Worm (Caenorhabditis elegans): ENCODE measurements around the gene srx-86.
A peak's percentile ranks its signal among the peaks of the same experiment; 100 is the strongest.

- TF ChIP-seq dpl-1 (GFP tag; optimal IDR thresholded peaks at IDR 0.05) (peak in 2 of 3 experiments; percentile 8 to 45), lin-39 (tag; optimal IDR thresholded peaks at IDR 0.05) (peak; percentile 59), lir-3 (tag; optimal IDR thresholded peaks at IDR 0.05; ENCODE audit: poor library complexity) (peak; percentile 74), nhr-77 (tag; optimal IDR thresholded peaks at IDR 0.05) (no peak), aly-2 (tag; optimal IDR thresholded peaks at IDR 0.05) (no peak), zag-1 (tag; optimal IDR thresholded peaks at IDR 0.05) (no peak), unc-62 (GFP tag; optimal IDR thresholded peaks at IDR 0.05) (no peak)
Observed at ce11 chrV:11572803-11573490, 10.2 kb downstream of the srx-86 start, which contains the start of the genes H12C20.7 and nhr-68.

All from whole organism, L1 larva.